Fruit fly (Drosophila melanogaster) whole organism, wandering third instar larva: ENCODE data around the gene CG17328.

Experiments used
- Abd-B ChIP-seq: fragments of >200 bp; optimal IDR thresholded peaks from 2 replicates; lab custom pipeline; 2017; ENCODE audit warnings: missing biosample characterization, missing genetic modification characterization
- CG32264 ChIP-seq: fragments of 200-800 bp; sonication (Bioruptor generic); optimal IDR thresholded peaks from 2 replicates; lab custom pipeline; 2016; ENCODE audit warnings: missing biosample characterization, missing genetic modification characterization
- CG9705 ChIP-seq: fragments of 200-800 bp; sonication (Bioruptor generic); optimal IDR thresholded peaks from 2 replicates; lab custom pipeline; 2018; ENCODE audit warnings: missing biosample characterization, mild to moderate bottlenecking, missing genetic modification characterization
- CrebA ChIP-seq: fragments of 200-800 bp; sonication (Bioruptor generic); optimal IDR thresholded peaks from 2 replicates; lab custom pipeline; 2016; ENCODE audit warnings: missing biosample characterization, mild to moderate bottlenecking, missing genetic modification characterization, borderline replicate concordance
- Dfd ChIP-seq: fragments of >200 bp; optimal IDR thresholded peaks from 2 replicates; lab custom pipeline; 2017; ENCODE audit warnings: missing biosample characterization, missing genetic modification characterization
- Dif ChIP-seq: fragments of 200-275, 200-300 bp; sonication (Bioruptor generic); optimal IDR thresholded peaks from 2 replicates; lab custom pipeline; 2018; ENCODE audit warnings: missing biosample characterization, missing genetic modification characterization; ENCODE audit not compliant: partially characterized antibody
- GATAd ChIP-seq: sonication (Bioruptor generic); optimal IDR thresholded peaks from 2 replicates; lab custom pipeline; 2016; ENCODE audit warnings: missing biosample characterization, missing genetic modification characterization
- HLH106 ChIP-seq: fragments of 200-800 bp; optimal IDR thresholded peaks from 3 replicates; lab custom pipeline; 2019; ENCODE audit warnings: missing biosample characterization, mild to moderate bottlenecking, missing genetic modification characterization, moderate library complexity
- Hnf4 ChIP-seq: fragments of 200-800 bp; sonication (Bioruptor generic); optimal IDR thresholded peaks from 2 replicates; lab custom pipeline; 2016; ENCODE audit warnings: missing biosample characterization, mild to moderate bottlenecking, missing genetic modification characterization
- Hr78 ChIP-seq: fragments of >200 bp; optimal IDR thresholded peaks from 2 replicates; lab custom pipeline; 2017; ENCODE audit warnings: missing biosample characterization, missing genetic modification characterization
- Hr83 ChIP-seq: fragments of 200-300 bp; sonication (Bioruptor generic); optimal IDR thresholded peaks from 2 replicates; lab custom pipeline; 2016; ENCODE audit warnings: missing biosample characterization, mild to moderate bottlenecking, missing genetic modification characterization, moderate library complexity; ENCODE audit not compliant: poor library complexity, severe bottlenecking
- Myc ChIP-seq: fragments of >200 bp; optimal IDR thresholded peaks from 2 replicates; lab custom pipeline; 2017
- N ChIP-seq: fragments of >200 bp; optimal IDR thresholded peaks from 2 replicates; lab custom pipeline; 2018; ENCODE audit warnings: missing biosample characterization, missing external identifiers, missing genetic modification characterization
- OdsH ChIP-seq: fragments of 200-800 bp; sonication (Bioruptor generic); optimal IDR thresholded peaks from 2 replicates; lab custom pipeline; 2016; ENCODE audit warnings: missing biosample characterization, mild to moderate bottlenecking, missing genetic modification characterization
- Rel ChIP-seq, 2 experiments: fragments of 200-800 bp; sonication (Bioruptor generic) in 1 of 2; optimal IDR thresholded peaks; 2 replicates in 1 of 2; 3 replicates in 1 of 2; lab custom pipeline; 2016 to 2019; ENCODE audit warnings: mild to moderate bottlenecking in 2 of 2, missing biosample characterization in 2 of 2, missing genetic modification characterization in 2 of 2, moderate library complexity in 1 of 2
- Sp1 ChIP-seq: fragments of 200-800 bp; sonication (Bioruptor generic); optimal IDR thresholded peaks from 3 replicates; lab custom pipeline; 2019; ENCODE audit warnings: missing biosample characterization, mild to moderate bottlenecking, missing genetic modification characterization, moderate library complexity
- Vsx2 ChIP-seq: fragments of 200-300, 225-300 bp; sonication (Bioruptor generic); optimal IDR thresholded peaks from 2 replicates; lab custom pipeline; 2018; ENCODE audit warnings: missing biosample characterization, missing genetic modification characterization; ENCODE audit not compliant: partially characterized antibody
- br ChIP-seq: fragments of 200-800 bp; sonication (Bioruptor generic); optimal IDR thresholded peaks from 2 replicates; lab custom pipeline; 2016; ENCODE audit warnings: missing biosample characterization, missing genetic modification characterization
- brk ChIP-seq: fragments of 200-800 bp; sonication (Bioruptor generic); optimal IDR thresholded peaks from 2 replicates; lab custom pipeline; 2016; ENCODE audit warnings: missing biosample characterization, mild to moderate bottlenecking, missing genetic modification characterization
- dl ChIP-seq, 2 experiments: fragments of 175-275, 200-275 bp in 1 of 2; fragments of 200-275 bp in 1 of 2; sonication (Bioruptor generic); optimal IDR thresholded peaks; lab custom pipeline; 2018; ENCODE audit warnings: mild to moderate bottlenecking in 2 of 2, missing biosample characterization in 2 of 2, missing genetic modification characterization in 2 of 2, moderate library complexity in 2 of 2; ENCODE audit not compliant: partially characterized antibody in 2 of 2, insufficient read depth in 1 of 2
- dmrt93B ChIP-seq: fragments of 200-800 bp; sonication (Bioruptor generic); optimal IDR thresholded peaks from 2 replicates; lab custom pipeline; 2018; ENCODE audit warnings: missing biosample characterization, mild to moderate bottlenecking, missing genetic modification characterization
- dsf ChIP-seq: sonication (Bioruptor generic); optimal IDR thresholded peaks from 2 replicates; lab custom pipeline; 2016; ENCODE audit warnings: missing biosample characterization, missing genetic modification characterization, borderline replicate concordance
- ey ChIP-seq: fragments of 200-800 bp; sonication (Bioruptor generic); optimal IDR thresholded peaks from 2 replicates; lab custom pipeline; 2016; ENCODE audit warnings: missing biosample characterization, missing genetic modification characterization
- foxo ChIP-seq, 2 experiments: fragments of 200-800 bp; sonication (Bioruptor generic); optimal IDR thresholded peaks; 2 replicates in 1 of 2; 3 replicates in 1 of 2; lab custom pipeline; 2016 to 2017; ENCODE audit warnings: missing biosample characterization in 2 of 2, missing genetic modification characterization in 2 of 2
- fru ChIP-seq: fragments of 200-800 bp; sonication (Bioruptor generic); optimal IDR thresholded peaks from 3 replicates; lab custom pipeline; 2016; ENCODE audit warnings: missing biosample characterization, mild to moderate bottlenecking, missing genetic modification characterization
- h ChIP-seq: fragments of 200-800 bp; sonication (Bioruptor generic); optimal IDR thresholded peaks from 3 replicates; lab custom pipeline; 2016; ENCODE audit warnings: missing biosample characterization, mild to moderate bottlenecking, missing genetic modification characterization
- jim ChIP-seq: fragments of 175-275, 200-325 bp; sonication (Bioruptor generic); optimal IDR thresholded peaks from 2 replicates; lab custom pipeline; 2016; ENCODE audit warnings: missing biosample characterization, mild to moderate bottlenecking, missing genetic modification characterization
- lola ChIP-seq: fragments of >200 bp; optimal IDR thresholded peaks from 2 replicates; lab custom pipeline; 2017; ENCODE audit warnings: missing biosample characterization, missing genetic modification characterization
- pan ChIP-seq: fragments of >200 bp; optimal IDR thresholded peaks from 2 replicates; lab custom pipeline; 2017
- psq ChIP-seq: fragments of 200-800 bp; sonication (Bioruptor generic); optimal IDR thresholded peaks from 3 replicates; lab custom pipeline; 2017; ENCODE audit warnings: missing biosample characterization, mild to moderate bottlenecking, missing genetic modification characterization, moderate library complexity
- rgr ChIP-seq: fragments of 200-800 bp; sonication (Bioruptor generic); optimal IDR thresholded peaks from 3 replicates; lab custom pipeline; 2016; ENCODE audit warnings: missing biosample characterization, mild to moderate bottlenecking, missing genetic modification characterization
- sage ChIP-seq: fragments of 200-800 bp; sonication (Bioruptor generic); optimal IDR thresholded peaks from 2 replicates; lab custom pipeline; 2016; ENCODE audit warnings: missing biosample characterization, mild to moderate bottlenecking, missing genetic modification characterization
- tai ChIP-seq: sonication (Bioruptor generic); optimal IDR thresholded peaks from 2 replicates; lab custom pipeline; 2016; ENCODE audit warnings: missing biosample characterization, missing genetic modification characterization
- usp ChIP-seq: fragments of >200 bp; optimal IDR thresholded peaks from 2 replicates; lab custom pipeline; 2017; ENCODE audit warnings: missing biosample characterization, missing genetic modification characterization
- woc ChIP-seq: sonication (Bioruptor generic); optimal IDR thresholded peaks from 2 replicates; lab custom pipeline; 2016; ENCODE audit warnings: missing biosample characterization, mild to moderate bottlenecking, missing genetic modification characterization

CG17328 gene

DNA sequence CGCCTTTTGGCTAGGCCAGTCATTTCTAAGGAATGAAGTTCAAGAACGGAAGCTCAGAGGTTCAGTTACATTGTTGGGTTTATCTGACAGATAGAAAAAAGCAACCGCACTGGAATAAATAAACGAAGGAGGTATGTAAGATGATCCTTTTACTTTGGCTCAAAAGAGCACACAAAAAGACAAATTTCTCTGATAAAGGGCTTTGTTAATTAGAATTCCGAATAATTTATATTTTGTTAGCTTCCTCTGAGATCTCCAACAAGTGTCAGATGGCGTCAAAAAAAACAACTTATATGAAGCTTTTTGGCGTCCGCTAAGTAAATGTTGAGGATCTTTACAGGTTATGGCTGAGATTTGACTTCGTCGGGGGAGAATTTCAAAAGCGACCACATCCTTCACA, 38.0 kb downstream of the CG17328 start, which contains the start of gene CG31817:
TSS of gene CG31817 (minus strand) at position 101 of the 400 bp plus-strand sequence.
- TF ChIP-seq N (GFP tag; lab: Kevin White, UChicago): no peak
- TF ChIP-seq dl (GFP tag; optimal IDR thresholded peaks at IDR 0.05; lab: Kevin White, UChicago; ENCODE audit: insufficient read depth in 1 of 2, partially characterized antibody in 2 of 2): no peak
- TF ChIP-seq CG32264 (GFP tag; lab: Kevin White, UChicago): no peak

DNA sequence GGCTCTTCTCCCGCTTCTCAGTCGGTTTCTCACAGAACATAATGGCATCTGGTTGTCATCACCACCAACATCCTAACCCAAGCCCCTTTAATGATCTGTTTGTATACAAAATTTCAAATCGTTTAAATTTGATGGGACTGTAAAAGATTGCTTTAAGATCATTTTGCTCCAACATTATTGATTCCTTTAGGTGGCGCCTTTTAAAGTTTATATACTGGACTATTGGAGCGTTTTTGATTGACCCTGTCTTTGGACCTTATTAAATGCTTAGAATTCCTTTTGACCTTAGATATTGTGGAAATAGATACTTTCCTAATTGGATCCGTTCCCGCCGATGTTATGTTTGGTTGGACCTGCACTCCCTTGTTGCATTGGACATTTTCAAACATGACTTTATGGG, 40.5 kb downstream of the CG17328 start, which contains the start of gene CG42266:
TSS of gene CG42266 (minus strand) at position 101 of the 400 bp plus-strand sequence.
- TF ChIP-seq woc (GFP tag; lab: Kevin White, UChicago) (no peak), psq (GFP tag; lab: Kevin White, UChicago) (no peak), fru (GFP tag; lab: Kevin White, UChicago) (no peak), usp (no peak), dl (GFP tag; optimal IDR thresholded peaks at IDR 0.05; lab: Kevin White, UChicago; ENCODE audit: insufficient read depth in 1 of 2, partially characterized antibody in 2 of 2) (no peak), Vsx2 (GFP tag; lab: Kevin White, UChicago) (no peak), Rel (GFP tag; optimal IDR thresholded peaks at IDR 0.05; lab: Kevin White, UChicago) (no peak), Rel (tag; optimal IDR thresholded peaks at IDR 0.05; lab: Kevin White, UChicago) (no peak), Hr83 (GFP tag; lab: Kevin White, UChicago) (no peak), dmrt93B (GFP tag; lab: Kevin White, UChicago) (no peak), Sp1 (GFP tag; lab: Kevin White, UChicago) (no peak), Hr78 (GFP tag; lab: Kevin White, UChicago) (no peak), sage (GFP tag; lab: Kevin White, UChicago) (no peak), Dif (GFP tag; lab: Kevin White, UChicago) (no peak), CG32264 (GFP tag; lab: Kevin White, UChicago) (no peak), tai (no peak), br (GFP tag; lab: Kevin White, UChicago) (no peak), brk (GFP tag; lab: Kevin White, UChicago) (no peak), Abd-B (no peak), Hnf4 (GFP tag; lab: Kevin White, UChicago) (no peak)
- TF ChIP-seq, all 38 proteins: peak for 0

DNA sequence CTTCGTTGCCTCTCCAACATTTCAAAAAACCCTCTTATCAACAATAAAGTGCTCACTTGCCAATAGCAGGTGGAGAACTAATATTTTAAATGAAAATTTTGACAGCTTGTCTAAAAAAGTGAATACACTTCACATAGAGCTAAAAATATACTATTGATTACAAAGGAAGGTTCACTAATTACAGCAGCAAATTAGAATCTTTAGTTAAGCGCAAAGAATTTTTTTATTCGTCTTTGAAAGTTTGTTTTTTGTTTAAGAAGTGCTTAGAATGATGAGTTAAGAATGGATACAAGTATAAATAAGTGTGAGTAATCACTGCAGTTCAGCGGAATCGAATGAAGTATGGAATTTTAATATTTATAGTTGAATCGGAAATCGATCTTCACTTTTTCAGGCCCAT, 42.5 kb downstream of the CG17328 start, which contains the start of gene CG44405:
TSS of gene CG44405 (minus strand) at position 101 of the 400 bp plus-strand sequence.
- TF ChIP-seq foxo (GFP tag; optimal IDR thresholded peaks at IDR 0.05; lab: Kevin White, UChicago): no peak
- no peak for TF ChIP-seq Myc (lab: Kevin White, UChicago)
- TF ChIP-seq CrebA (GFP tag; lab: Kevin White, UChicago): no peak
- no peak for TF ChIP-seq HLH106 (tag; lab: Kevin White, UChicago)
- no peak for TF ChIP-seq Hr83 (GFP tag; lab: Kevin White, UChicago)
- TF ChIP-seq Hnf4 (GFP tag; lab: Kevin White, UChicago): no peak
- no peak for TF ChIP-seq rgr (GFP tag; lab: Kevin White, UChicago)
- TF ChIP-seq CG32264 (GFP tag; lab: Kevin White, UChicago): no peak
- no peak for TF ChIP-seq Sp1 (GFP tag; lab: Kevin White, UChicago)
- no peak for TF ChIP-seq dsf (GFP tag; lab: Kevin White, UChicago)
- no peak for TF ChIP-seq pan (lab: Kevin White, UChicago)
- TF ChIP-seq brk (GFP tag; lab: Kevin White, UChicago): no peak
- TF ChIP-seq sage (GFP tag; lab: Kevin White, UChicago): no peak
- TF ChIP-seq Dfd (GFP tag; lab: Kevin White, UChicago): no peak
- no peak for TF ChIP-seq OdsH (GFP tag; lab: Kevin White, UChicago)
- TF ChIP-seq dl (GFP tag; optimal IDR thresholded peaks at IDR 0.05; lab: Kevin White, UChicago; ENCODE audit: insufficient read depth in 1 of 2, partially characterized antibody in 2 of 2): no peak
- no peak for TF ChIP-seq dmrt93B (GFP tag; lab: Kevin White, UChicago)

DNA sequence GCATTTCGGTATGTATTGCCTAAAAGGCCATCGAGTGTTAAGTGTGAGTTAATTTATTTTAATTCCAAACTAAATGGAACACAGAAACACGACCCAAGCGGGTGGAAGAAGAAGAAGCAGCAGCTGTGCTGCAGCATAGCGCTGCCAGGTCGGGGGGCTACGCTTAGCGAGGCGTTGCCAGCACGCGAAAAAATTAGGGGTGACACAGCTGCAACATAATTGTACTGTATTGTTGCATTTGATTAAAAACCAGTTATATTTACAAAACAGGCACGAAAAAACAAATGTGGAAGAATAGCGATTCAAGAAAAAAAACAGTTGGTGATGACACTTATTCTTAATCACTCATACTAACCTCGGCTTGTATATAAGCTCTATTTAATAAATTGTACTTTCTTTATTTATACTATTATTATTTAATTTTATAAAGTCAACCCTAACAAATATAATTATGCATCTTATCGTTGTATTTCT, 50.5 kb downstream of the CG17328 start:
- TF ChIP-seq lola (GFP tag; lab: Kevin White, UChicago) (no peak), dmrt93B (GFP tag; lab: Kevin White, UChicago) (peak; percentile 78), HLH106 (tag; lab: Kevin White, UChicago) (peak; percentile 91), brk (GFP tag; lab: Kevin White, UChicago) (no peak), Hnf4 (GFP tag; lab: Kevin White, UChicago) (no peak), jim (no peak), psq (GFP tag; lab: Kevin White, UChicago) (no peak), h (GFP tag; lab: Kevin White, UChicago) (peak; percentile 78), dl (GFP tag; optimal IDR thresholded peaks at IDR 0.05; lab: Kevin White, UChicago; ENCODE audit: insufficient read depth in 1 of 2, partially characterized antibody in 2 of 2) (no peak), Dfd (GFP tag; lab: Kevin White, UChicago) (no peak), rgr (GFP tag; lab: Kevin White, UChicago) (peak; percentile 88), pan (lab: Kevin White, UChicago) (no peak), CG32264 (GFP tag; lab: Kevin White, UChicago) (peak; percentile 59), woc (GFP tag; lab: Kevin White, UChicago) (peak; percentile 39), ey (GFP tag; lab: Kevin White, UChicago) (peak; percentile 80), sage (GFP tag; lab: Kevin White, UChicago) (peak; percentile 56), Hr83 (GFP tag; lab: Kevin White, UChicago) (peak; percentile 84), GATAd (GFP tag; lab: Kevin White, UChicago) (peak; percentile 42), foxo (GFP tag; optimal IDR thresholded peaks at IDR 0.05; lab: Kevin White, UChicago) (peak in 1 of 2 experiments; percentile 93), N (GFP tag; lab: Kevin White, UChicago) (no peak), Myc (lab: Kevin White, UChicago) (no peak), Hr78 (GFP tag; lab: Kevin White, UChicago) (no peak), usp (no peak), Abd-B (no peak), Dif (GFP tag; lab: Kevin White, UChicago) (no peak), tai (no peak), dsf (GFP tag; lab: Kevin White, UChicago) (no peak), CrebA (GFP tag; lab: Kevin White, UChicago) (no peak), fru (GFP tag; lab: Kevin White, UChicago) (peak; percentile 77), CG9705 (GFP tag; lab: Kevin White, UChicago) (peak; percentile 60), Vsx2 (GFP tag; lab: Kevin White, UChicago) (no peak)
